Fruit fly (Drosophila melanogaster) S2 (cell line): ENCODE measurements around the gene 140up.

ENCODE experiments used
- CG8478 ChIP-seq: fragments of >200 bp; optimal IDR thresholded peaks from 2 replicates; lab custom pipeline; 2018
- CTCF ChIP-seq, 2 experiments: fragments of >200 bp; optimal IDR thresholded peaks; 2 replicates each; lab custom pipeline; 2018

dm6 chr3R:14131972-14132371 is 6.6 kb upstream of the 140up start, which contains the start of gene CG14356:
- TF ChIP-seq CG8478 (lab: Kevin White, UChicago), result no peak
- no peak for TF ChIP-seq CTCF (optimal IDR thresholded peaks at IDR 0.05; lab: Kevin White, UChicago)
